Fruit fly (Drosophila melanogaster): Measurements from ENCODE around the gene frc.

frc gene

DNA sequence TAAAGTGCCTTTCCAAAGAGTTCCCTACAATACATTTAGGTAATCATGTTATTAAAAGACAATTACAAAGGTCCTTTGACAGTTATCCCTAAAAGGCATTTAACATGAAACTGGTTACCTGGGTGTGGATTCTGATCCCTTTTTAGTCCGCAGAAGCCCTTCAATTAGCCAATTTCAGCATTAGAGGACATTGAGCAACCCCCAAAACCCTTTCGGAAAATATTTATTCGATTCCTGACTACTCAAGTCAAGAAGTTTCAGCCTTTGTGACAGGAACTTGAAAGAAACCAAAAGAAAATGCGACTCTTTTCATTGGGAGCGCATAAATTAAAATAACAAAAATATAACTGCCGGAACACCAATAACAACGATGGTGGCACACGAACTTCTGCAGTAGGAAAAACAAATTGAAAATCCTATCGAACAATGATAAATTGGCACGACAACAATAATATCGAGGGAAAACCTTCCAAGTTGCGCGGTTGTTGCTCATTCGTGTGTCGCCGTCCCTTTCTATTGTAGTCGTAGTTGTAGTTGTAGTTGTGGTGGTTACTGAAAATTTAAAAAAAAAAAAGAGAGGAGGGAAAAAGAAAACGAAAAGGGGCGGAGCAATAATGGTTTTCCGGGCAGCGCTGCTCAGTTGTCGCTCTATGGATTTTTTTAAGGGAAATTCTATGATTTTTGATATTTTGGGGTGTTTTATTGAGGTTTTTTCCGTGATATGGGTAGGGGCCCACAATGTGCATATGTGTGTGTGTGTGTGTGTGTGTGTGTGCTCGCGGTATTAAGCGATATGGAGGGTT is 12.8 kb upstream of the frc start (continued):
- TF ChIP-seq MBD-R2 (GFP tag; IDR thresholded peaks at IDR 0.05) = no peak
- TF ChIP-seq CG13424 (tag; optimal IDR thresholded peaks at IDR 0.05) = no peak
- no peak for TF ChIP-seq Neu2 (GFP tag; optimal IDR thresholded peaks at IDR 0.05; ENCODE audit: borderline replicate concordance)
- no peak for TF ChIP-seq CG15514 (GFP tag; optimal IDR thresholded peaks at IDR 0.05)
- no peak for TF ChIP-seq jigr1 (GFP tag; IDR thresholded peaks at IDR 0.05)
- TF ChIP-seq ato (GFP tag; IDR thresholded peaks at IDR 0.05; ENCODE audit: partially characterized antibody) = no peak
- TF ChIP-seq cg (GFP tag; optimal IDR thresholded peaks at IDR 0.05) = peak; percentile 61
- no peak for TF ChIP-seq Blimp-1 (GFP tag; optimal IDR thresholded peaks at IDR 0.05)
- TF ChIP-seq CG6254 (GFP tag; optimal IDR thresholded peaks at IDR 0.05) = no peak
- TF ChIP-seq Sox102F (GFP tag; optimal IDR thresholded peaks at IDR 0.05) = no peak
- TF ChIP-seq Poxn (GFP tag; IDR thresholded peaks at IDR 0.05) = no peak
- no peak for TF ChIP-seq tna (GFP tag; IDR thresholded peaks at IDR 0.05; ENCODE audit: partially characterized antibody)
- no peak for TF ChIP-seq CG10979 (tag; optimal IDR thresholded peaks at IDR 0.05)
- no peak for TF ChIP-seq Camta (GFP tag; optimal IDR thresholded peaks at IDR 0.05)
- no peak for TF ChIP-seq CG6854 (GFP tag; optimal IDR thresholded peaks at IDR 0.05)
- no peak for TF ChIP-seq CG7556 (GFP tag; optimal IDR thresholded peaks at IDR 0.05)
- no peak for TF ChIP-seq amos (GFP tag; IDR thresholded peaks at IDR 0.05; ENCODE audit: partially characterized antibody)
- peak; percentile 75; the same call in 2 of the 3 replicates for TF ChIP-seq CG2199 (GFP tag; IDR thresholded peaks at IDR 0.05)
- no peak for TF ChIP-seq tx (GFP tag; optimal IDR thresholded peaks at IDR 0.05)
- TF ChIP-seq CG15073 (GFP tag; optimal IDR thresholded peaks at IDR 0.05) = no peak
- no peak for TF ChIP-seq dimm (GFP tag; IDR thresholded peaks at IDR 0.05)
- no peak for TF ChIP-seq CG30403 (GFP tag; optimal IDR thresholded peaks at IDR 0.05)
- no peak for TF ChIP-seq CG3995 (GFP tag; optimal IDR thresholded peaks at IDR 0.05)
- no peak for TF ChIP-seq Fer2 (tag; optimal IDR thresholded peaks at IDR 0.05)
- TF ChIP-seq mld (GFP tag; IDR thresholded peaks at IDR 0.05; ENCODE audit: partially characterized antibody) = no peak
- no peak for TF ChIP-seq CG9932 (GFP tag; IDR thresholded peaks at IDR 0.05)
- TF ChIP-seq sens (GFP tag) = peak; percentile 59
- no peak for TF ChIP-seq lab (GFP tag; optimal IDR thresholded peaks at IDR 0.05)
- no peak for TF ChIP-seq Awh (GFP tag; IDR thresholded peaks at IDR 0.05)
- TF ChIP-seq sqz (GFP tag; optimal IDR thresholded peaks at IDR 0.05) = peak; percentile 59
- no peak for TF ChIP-seq Chrac-16 (GFP tag; optimal IDR thresholded peaks at IDR 0.05)
- TF ChIP-seq abd-A (tag; optimal IDR thresholded peaks at IDR 0.05) = peak; percentile 19
- no peak for TF ChIP-seq NC2α (GFP tag; optimal IDR thresholded peaks at IDR 0.05)
- TF ChIP-seq CG43689 (GFP tag; IDR thresholded peaks at IDR 0.05) = no peak
- TF ChIP-seq btn (GFP tag; optimal IDR thresholded peaks at IDR 0.05) = no peak
- no peak for TF ChIP-seq CG11085 (GFP tag; IDR thresholded peaks at IDR 0.05)
- TF ChIP-seq pros (GFP tag; optimal IDR thresholded peaks at IDR 0.05) = peak; percentile 94
- TF ChIP-seq peb (GFP tag; IDR thresholded peaks at IDR 0.05) = no peak
- TF ChIP-seq C15 (GFP tag; IDR thresholded peaks at IDR 0.05) = no peak
- peak; percentile 69 for TF ChIP-seq Nf-YB (GFP tag; optimal IDR thresholded peaks at IDR 0.05)
- no peak for TF ChIP-seq chif (GFP tag; optimal IDR thresholded peaks at IDR 0.05)
- no peak for TF ChIP-seq CG13624 (GFP tag; optimal IDR thresholded peaks at IDR 0.05)
- TF ChIP-seq croc (GFP tag; conservative IDR thresholded peaks at IDR 0.05) = no peak
- TF ChIP-seq CG17328 (GFP tag; IDR thresholded peaks at IDR 0.05) = no peak
- TF ChIP-seq pan (optimal IDR thresholded peaks at IDR 0.05) = no peak
- TF ChIP-seq pan (GFP tag; optimal IDR thresholded peaks at IDR 0.05 in 1 of 2, IDR thresholded peaks at IDR 0.05 in 1 of 2) = no peak
- TF ChIP-seq D19A (tag; optimal IDR thresholded peaks at IDR 0.05) = no peak
- TF ChIP-seq CG13123 (GFP tag; optimal IDR thresholded peaks at IDR 0.05) = no peak
- TF ChIP-seq dysf (GFP tag; IDR thresholded peaks at IDR 0.05) = no peak
- no peak for TF ChIP-seq cad (GFP tag; optimal IDR thresholded peaks at IDR 0.05)
